Worm (Caenorhabditis elegans): ENCODE data around the gene srz-59.

DNA sequence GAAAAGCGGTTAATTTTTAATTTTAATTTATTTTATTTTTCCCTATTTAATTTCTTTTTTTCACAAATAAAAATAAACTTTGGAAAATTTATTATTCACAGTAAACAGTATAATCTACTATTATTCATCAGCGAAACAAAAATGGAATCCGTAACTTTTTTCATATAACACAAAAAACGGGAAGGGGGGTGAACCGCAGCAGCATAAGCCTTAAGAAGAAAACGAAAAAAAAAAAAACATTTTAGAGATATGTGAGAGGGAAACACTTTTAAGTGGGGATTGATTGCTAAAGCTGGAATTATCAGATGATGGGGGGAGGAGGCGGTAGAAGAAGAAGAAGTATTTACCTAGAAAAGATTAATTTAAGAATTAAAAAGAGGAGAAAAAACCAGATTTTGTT lies 24.2 kb upstream of the srz-59 start:
- no peak for TF ChIP-seq lin-39 (tag; optimal IDR thresholded peaks at IDR 0.05)
- no peak for TF ChIP-seq nhr-76 (tag; optimal IDR thresholded peaks at IDR 0.05)
- no peak for TF ChIP-seq fkh-10 (GFP tag; optimal IDR thresholded peaks at IDR 0.05)
- TF ChIP-seq unc-98 (GFP tag; IDR thresholded peaks at IDR 0.05) = no peak
- TF ChIP-seq nhr-11 (tag; optimal IDR thresholded peaks at IDR 0.05) = no peak
- TF ChIP-seq ama-1 (optimal IDR thresholded peaks at IDR 0.05) = no peak
- no peak for TF ChIP-seq pqm-1 (tag; optimal IDR thresholded peaks at IDR 0.05)

All from whole organism, L1 larva.